Worm (Caenorhabditis elegans) whole organism, midembryonic: ENCODE measurements around the gene mccc-1.

Experiments
- T22C8.4 ChIP-seq: fragments of 200-800 bp; sonication (Bioruptor generic); IDR thresholded peaks from 2 replicates; pipeline ENCODE4 v1.3.6; 2022; ENCODE audit warnings: missing genetic modification characterization, missing compliant biosample characterization
- cog-1 ChIP-seq: sonication (generic microtip); optimal IDR thresholded peaks from 2 replicates; lab custom pipeline; 2016; ENCODE audit warnings: missing genetic modification characterization, missing compliant biosample characterization
- flt-1 ChIP-seq: fragments of 200-800 bp; sonication (Bioruptor generic); IDR thresholded peaks from 2 replicates; pipeline ENCODE4 v1.3.6; 2022; ENCODE audit warnings: missing genetic modification characterization, missing compliant biosample characterization
- klf-2 ChIP-seq: fragments of 200-800 bp; sonication (Bioruptor generic); conservative IDR thresholded peaks from 2 replicates; pipeline ENCODE4 v1.3.6; 2022; ENCODE audit warnings: missing genetic modification reagents, missing genetic modification characterization, missing compliant biosample characterization
- med-1 ChIP-seq: sonication (generic microtip); optimal IDR thresholded peaks from 2 replicates; lab custom pipeline; 2017; ENCODE audit warnings: missing genetic modification characterization, mild to moderate bottlenecking, missing compliant biosample characterization, antibody characterized with exemption, missing genetic modification reagents; ENCODE audit not compliant: insufficient read depth
- ref-1 ChIP-seq: fragments of 200-800 bp; sonication (Bioruptor generic); conservative IDR thresholded peaks from 2 replicates; pipeline ENCODE4 v1.3.6; 2022; ENCODE audit warnings: missing genetic modification reagents, missing genetic modification characterization, missing compliant biosample characterization
- tab-1 ChIP-seq: fragments of 200-800 bp; sonication (Bioruptor generic); IDR thresholded peaks from 2 replicates; pipeline ENCODE4 v1.3.6; 2022; ENCODE audit warnings: missing genetic modification characterization, missing compliant biosample characterization
- ztf-23 ChIP-seq: fragments of 200-800 bp; sonication (Bioruptor generic); IDR thresholded peaks from 2 replicates; pipeline ENCODE4 v1.3.6; 2022; ENCODE audit warnings: missing genetic modification reagents, missing genetic modification characterization, missing compliant biosample characterization
- ztf-29 ChIP-seq: fragments of 200-800 bp; sonication (Bioruptor generic); IDR thresholded peaks from 2 replicates; pipeline ENCODE4 v1.3.6; 2022; ENCODE audit warnings: missing genetic modification reagents, missing genetic modification characterization, missing compliant biosample characterization

Gene mccc-1

DNA sequence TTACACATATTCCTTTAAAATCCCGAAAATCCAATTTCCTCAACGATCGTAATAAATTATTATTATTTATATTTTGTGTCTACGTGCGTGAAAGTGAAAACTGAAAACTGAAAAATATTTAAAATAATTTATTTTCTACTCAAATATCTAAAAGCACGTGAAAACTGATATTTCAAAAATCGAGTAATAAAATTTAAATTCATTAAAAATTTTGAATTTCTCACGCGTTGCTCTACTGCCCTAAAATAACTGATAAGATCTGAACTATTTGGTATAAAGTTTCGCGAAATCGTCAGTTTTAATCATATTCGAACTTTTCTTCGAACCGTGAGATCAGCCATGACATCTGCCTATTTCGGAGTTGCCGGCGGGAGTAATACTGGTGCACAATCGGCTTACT is 32.1 kb upstream of the mccc-1 start, which contains the start of gene ssq-1:
Gene ssq-1, plus strand, starts transcription at position 301 of the 400 bp plus-strand sequence.
- TF ChIP-seq klf-2 (GFP tag; lab: Robert Waterston, UW) (no peak), med-1 (no peak), T22C8.4 (GFP tag; lab: Robert Waterston, UW) (no peak), flt-1 (GFP tag; lab: Robert Waterston, UW) (no peak), tab-1 (GFP tag; lab: Robert Waterston, UW) (no peak), ref-1 (GFP tag; lab: Robert Waterston, UW) (no peak)

DNA sequence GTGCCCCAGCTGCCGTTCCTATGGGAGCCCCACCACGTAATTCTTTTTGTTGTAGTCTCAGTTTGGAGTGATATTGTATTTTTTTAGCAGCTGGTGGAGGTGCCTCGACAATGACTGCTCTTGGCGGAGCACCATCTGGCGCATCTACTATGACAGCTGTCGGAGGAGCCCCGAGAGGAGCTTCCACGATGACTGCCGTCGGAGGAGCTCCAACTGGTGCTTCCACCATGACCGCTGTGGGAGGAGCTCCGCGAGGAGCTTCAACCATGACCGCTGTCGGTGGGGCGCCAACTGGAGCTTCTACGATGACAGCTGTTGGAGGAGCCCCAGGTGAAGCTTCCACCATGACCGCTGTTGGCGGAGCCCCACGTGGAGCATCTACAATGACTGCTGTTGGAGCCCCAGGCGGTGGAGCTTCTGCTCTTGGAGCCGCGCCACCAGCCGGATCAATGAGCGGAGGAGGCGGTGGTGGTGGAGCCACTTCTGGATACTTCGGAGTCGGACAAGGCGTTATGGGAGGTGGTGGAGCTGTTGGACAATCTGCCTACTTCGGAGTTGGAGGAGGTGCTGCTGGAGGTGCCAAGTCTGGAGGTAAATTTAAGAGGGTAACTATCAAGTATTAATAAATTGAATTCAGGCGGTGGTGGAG is 31.4 kb upstream of the mccc-1 start:
- TF ChIP-seq tab-1 (GFP tag; lab: Robert Waterston, UW) (no peak), ref-1 (GFP tag; lab: Robert Waterston, UW) (no peak), ztf-29 (GFP tag; lab: Robert Waterston, UW) (no peak), T22C8.4 (GFP tag; lab: Robert Waterston, UW) (no peak), med-1 (no peak), cog-1 (tag; lab: Kevin White, UChicago) (no peak), flt-1 (GFP tag; lab: Robert Waterston, UW) (no peak), ztf-23 (GFP tag; lab: Robert Waterston, UW) (no peak), klf-2 (GFP tag; lab: Robert Waterston, UW) (no peak)

DNA sequence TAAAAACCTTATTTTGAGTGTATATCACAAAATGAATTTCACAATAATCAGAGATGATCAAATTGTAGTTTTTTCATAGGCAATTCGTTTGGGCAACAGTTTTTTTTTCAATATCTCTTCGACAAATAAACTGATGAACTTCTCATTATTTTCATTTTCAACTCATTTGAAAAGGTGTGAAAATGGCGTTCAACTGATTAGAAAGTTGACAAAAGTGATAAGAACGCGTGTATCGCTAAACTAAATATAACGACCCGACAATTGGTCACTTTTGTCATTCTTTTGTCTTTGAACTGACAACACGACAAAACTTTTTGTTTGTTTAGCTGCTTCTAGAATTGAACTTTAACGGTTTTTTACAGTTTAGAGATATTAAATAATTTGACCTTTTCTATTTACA is 29.4 kb upstream of the mccc-1 start:
- TF ChIP-seq ref-1 (GFP tag; lab: Robert Waterston, UW) (no peak), med-1 (no peak), tab-1 (GFP tag; lab: Robert Waterston, UW) (no peak), klf-2 (GFP tag; lab: Robert Waterston, UW) (no peak), flt-1 (GFP tag; lab: Robert Waterston, UW) (no peak), T22C8.4 (GFP tag; lab: Robert Waterston, UW) (no peak), ztf-29 (GFP tag; lab: Robert Waterston, UW) (no peak), cog-1 (tag; lab: Kevin White, UChicago) (no peak), ztf-23 (GFP tag; lab: Robert Waterston, UW) (no peak)

DNA sequence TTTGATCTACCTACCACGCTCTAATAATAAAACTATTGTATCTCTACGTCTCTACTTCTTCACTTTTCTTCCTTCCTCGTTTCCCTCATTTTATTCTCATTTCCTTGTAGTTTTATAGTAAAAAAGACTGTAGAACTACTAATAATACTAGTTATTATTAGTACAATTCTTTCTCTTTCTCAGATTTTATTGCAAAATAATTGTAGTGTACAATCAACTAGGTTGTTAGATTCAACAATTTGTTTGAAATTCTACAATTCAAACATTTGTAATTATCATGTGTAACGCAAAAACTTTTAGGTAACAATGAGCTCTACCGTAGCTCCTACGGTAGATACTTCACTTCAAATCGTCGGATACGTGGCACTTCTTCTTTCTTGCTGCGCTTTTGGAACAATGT is 28.7 kb upstream of the mccc-1 start, which contains the start of gene K07F5.12:
Gene K07F5.12, plus strand, starts transcription at position 301 of the 400 bp plus-strand sequence.
- TF ChIP-seq flt-1 (GFP tag; lab: Robert Waterston, UW) (no peak), ztf-23 (GFP tag; lab: Robert Waterston, UW) (no peak), ref-1 (GFP tag; lab: Robert Waterston, UW) (no peak), med-1 (no peak), tab-1 (GFP tag; lab: Robert Waterston, UW) (no peak), klf-2 (GFP tag; lab: Robert Waterston, UW) (no peak), T22C8.4 (GFP tag; lab: Robert Waterston, UW) (no peak), ztf-29 (GFP tag; lab: Robert Waterston, UW) (no peak), cog-1 (tag; lab: Kevin White, UChicago) (no peak)

DNA sequence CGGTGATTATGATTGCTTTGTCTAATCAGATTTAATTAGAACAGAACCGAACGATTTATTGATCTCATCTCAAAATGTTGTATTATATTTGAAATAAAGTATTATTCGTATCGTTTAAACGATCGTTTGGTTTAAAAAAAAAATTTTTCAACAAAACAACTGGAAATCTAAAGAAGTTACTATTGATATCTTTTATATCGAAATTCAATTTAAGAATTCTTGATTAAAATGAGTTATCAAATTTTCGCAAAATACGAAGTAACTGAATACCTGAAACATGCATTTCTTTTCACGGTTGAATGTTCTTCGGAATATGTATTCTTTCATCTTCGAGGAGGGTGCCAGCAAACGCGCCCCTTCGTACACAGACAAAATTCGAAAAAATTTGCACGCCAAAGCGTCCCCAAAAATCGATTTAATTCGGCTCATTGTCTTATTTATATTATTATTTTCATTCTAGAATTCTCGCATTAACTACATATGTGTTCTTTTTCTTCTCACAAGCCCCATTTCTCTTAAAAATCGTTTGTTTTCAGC is 26.4 kb upstream of the mccc-1 start, which contains the start of gene npp-1:
Gene npp-1, plus strand, starts transcription at position 537 of the 537 bp plus-strand sequence.
- TF ChIP-seq ref-1 (GFP tag; lab: Robert Waterston, UW) (no peak), ztf-23 (GFP tag; lab: Robert Waterston, UW) (no peak), T22C8.4 (GFP tag; lab: Robert Waterston, UW) (no peak), med-1 (no peak), flt-1 (GFP tag; lab: Robert Waterston, UW) (no peak), ztf-29 (GFP tag; lab: Robert Waterston, UW) (no peak), tab-1 (GFP tag; lab: Robert Waterston, UW) (no peak), klf-2 (GFP tag; lab: Robert Waterston, UW) (no peak), cog-1 (tag; lab: Kevin White, UChicago) (no peak)

DNA sequence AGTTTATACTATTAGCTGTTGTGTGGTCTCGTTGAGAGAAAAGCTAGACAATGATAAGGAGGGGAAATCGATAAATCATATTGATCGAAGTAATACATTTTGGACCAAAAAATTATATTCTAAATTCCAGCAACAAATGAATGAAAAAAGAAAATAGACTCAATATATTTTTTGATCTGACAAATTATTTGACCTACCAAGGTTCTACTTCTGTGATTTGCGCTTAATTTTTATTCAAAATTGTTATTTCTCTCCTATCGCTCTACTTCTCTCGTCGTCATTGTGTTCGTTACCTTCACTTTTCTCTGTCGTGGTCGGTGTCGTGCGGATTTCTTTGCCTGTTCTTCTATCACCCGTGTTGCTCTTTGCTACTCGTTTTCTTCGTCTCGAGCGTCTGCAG is 25.4 kb upstream of the mccc-1 start:
- TF ChIP-seq ref-1 (GFP tag; lab: Robert Waterston, UW) (no peak), T22C8.4 (GFP tag; lab: Robert Waterston, UW) (no peak), ztf-23 (GFP tag; lab: Robert Waterston, UW) (no peak), ztf-29 (GFP tag; lab: Robert Waterston, UW) (no peak)

DNA sequence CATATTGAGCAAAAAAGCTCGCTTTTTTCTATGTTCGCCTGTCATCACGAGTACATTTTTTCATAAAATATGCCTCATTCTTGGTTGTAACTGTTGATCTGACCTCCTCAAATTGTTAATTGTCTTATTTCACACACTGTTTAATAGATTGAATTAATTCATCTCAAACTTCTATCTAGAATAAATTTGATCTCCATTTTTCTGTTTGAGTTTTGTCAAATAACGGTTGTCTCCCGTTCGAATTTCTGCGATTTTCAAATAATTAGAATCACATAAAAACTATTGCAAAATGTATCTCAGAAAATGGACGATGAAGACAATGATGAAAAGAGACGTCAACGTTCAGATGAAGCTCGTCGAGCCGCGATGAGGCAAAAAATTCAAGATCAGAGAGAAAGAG is 22.4 kb upstream of the mccc-1 start, which contains the start of gene K07F5.14:
Gene K07F5.14, plus strand, starts transcription at position 301 of the 400 bp plus-strand sequence.
- TF ChIP-seq cog-1 (tag; lab: Kevin White, UChicago): no peak
- no peak for TF ChIP-seq klf-2 (GFP tag; lab: Robert Waterston, UW)
- no peak for TF ChIP-seq med-1
- TF ChIP-seq ref-1 (GFP tag; lab: Robert Waterston, UW): no peak
- no peak for TF ChIP-seq ztf-23 (GFP tag; lab: Robert Waterston, UW)
- no peak for TF ChIP-seq ztf-29 (GFP tag; lab: Robert Waterston, UW)
- TF ChIP-seq T22C8.4 (GFP tag; lab: Robert Waterston, UW): no peak

DNA sequence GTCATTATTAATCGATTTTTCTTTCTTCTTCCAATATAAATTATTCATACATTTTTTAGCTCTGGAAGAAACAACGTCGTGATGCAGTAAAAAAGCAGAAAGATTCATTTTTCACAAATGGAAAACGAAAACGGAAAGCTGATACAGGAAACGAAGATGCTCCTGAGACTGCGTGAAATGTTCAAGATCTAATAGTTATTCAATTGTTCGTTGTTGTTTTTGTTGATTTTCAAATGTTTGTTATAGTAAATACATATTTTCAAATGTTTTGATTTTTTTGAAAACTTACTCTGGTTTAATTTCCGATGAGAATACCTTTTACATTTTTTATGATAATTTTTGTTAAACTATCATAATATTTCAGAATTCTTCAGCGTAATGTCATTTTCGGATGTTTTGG is 20.6 kb upstream of the mccc-1 start, which contains the start of gene K07F5.16:
Gene K07F5.16, plus strand, starts transcription at position 301 of the 400 bp plus-strand sequence.
- TF ChIP-seq ztf-29 (GFP tag; lab: Robert Waterston, UW) (no peak), tab-1 (GFP tag; lab: Robert Waterston, UW) (no peak), ztf-23 (GFP tag; lab: Robert Waterston, UW) (no peak), klf-2 (GFP tag; lab: Robert Waterston, UW) (no peak), cog-1 (tag; lab: Kevin White, UChicago) (no peak), T22C8.4 (GFP tag; lab: Robert Waterston, UW) (no peak)

DNA sequence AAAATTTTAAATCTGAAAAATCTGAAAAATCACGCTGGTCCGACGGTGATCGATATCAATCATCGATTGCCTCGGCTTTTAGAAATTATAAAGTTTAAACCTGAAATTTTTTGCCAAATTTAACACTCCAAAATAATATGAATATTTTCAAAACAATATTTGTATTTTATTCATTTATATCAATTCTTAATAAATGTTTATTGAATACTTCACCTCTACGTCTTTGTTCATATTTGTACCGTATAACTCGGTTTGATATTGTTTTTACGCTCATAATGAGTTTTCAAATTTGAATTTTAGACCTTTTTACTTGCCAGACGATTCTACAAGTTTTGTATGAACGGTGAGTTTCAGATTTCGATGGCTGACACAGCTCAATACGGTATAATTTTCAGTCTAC is 19.6 kb upstream of the mccc-1 start, which contains the start of the genes K07F5.15 and K07F5.22:
Gene K07F5.15, plus strand, starts transcription at position 301 of the 400 bp plus-strand sequence.
Gene K07F5.22, plus strand, starts transcription at position 301 of the 400 bp plus-strand sequence.
- no peak for TF ChIP-seq med-1
- TF ChIP-seq cog-1 (tag; lab: Kevin White, UChicago): no peak
- no peak for TF ChIP-seq ztf-29 (GFP tag; lab: Robert Waterston, UW)
- no peak for TF ChIP-seq tab-1 (GFP tag; lab: Robert Waterston, UW)
- TF ChIP-seq T22C8.4 (GFP tag; lab: Robert Waterston, UW): no peak
- TF ChIP-seq ztf-23 (GFP tag; lab: Robert Waterston, UW): no peak
- TF ChIP-seq klf-2 (GFP tag; lab: Robert Waterston, UW): no peak
- TF ChIP-seq ref-1 (GFP tag; lab: Robert Waterston, UW): no peak
